Worm (Caenorhabditis elegans): Measurements from ENCODE around the gene nhr-176.

- TF ChIP-seq ceh-63 (GFP tag; optimal IDR thresholded peaks at IDR 0.05) (no peak), unc-62 (GFP tag; optimal IDR thresholded peaks at IDR 0.05) (no peak), skn-1 (tag; optimal IDR thresholded peaks at IDR 0.05) (no peak), lin-13 (GFP tag; optimal IDR thresholded peaks at IDR 0.05) (no peak), grh-1 (GFP tag; IDR thresholded peaks at IDR 0.05) (no peak), blmp-1 (tag; optimal IDR thresholded peaks at IDR 0.05) (no peak), elt-3 (tag; optimal IDR thresholded peaks at IDR 0.05) (no peak), fkh-10 (GFP tag; optimal IDR thresholded peaks at IDR 0.05) (no peak), aly-2 (tag; optimal IDR thresholded peaks at IDR 0.05) (no peak), pax-3 (tag; optimal IDR thresholded peaks at IDR 0.05) (no peak), sptf-1 (tag; optimal IDR thresholded peaks at IDR 0.05) (no peak), nhr-11 (tag; optimal IDR thresholded peaks at IDR 0.05) (no peak)
These were observed 49.4 kb downstream of the nhr-176 start for ce11 chrV:16120499-16120898.
